Fruit fly (Drosophila melanogaster): ENCODE data around the gene CG12773.

The CG12773 gene

dm6 chrX:1357501-1357900, 3.7 kb upstream of the CG12773 start, which contains the start of gene png:
png (minus strand) TSS chrX:1357601.
- TF ChIP-seq pad (GFP tag; optimal IDR thresholded peaks at IDR 0.05) (peak; percentile 16), ovo (GFP tag; optimal IDR thresholded peaks at IDR 0.05) (no peak), Mnt (GFP tag; optimal IDR thresholded peaks at IDR 0.05) (no peak)

dm6 chrX:1349255-1349654, 4.5 kb downstream of the CG12773 start, which contains the start of gene MTPAP:
MTPAP (minus strand) TSS chrX:1349357.
- TF ChIP-seq Crg-1 (GFP tag; optimal IDR thresholded peaks at IDR 0.05) (no peak), Mnt (GFP tag; optimal IDR thresholded peaks at IDR 0.05) (peak; percentile 74), cic (GFP tag; optimal IDR thresholded peaks at IDR 0.05) (no peak), CG11617 (GFP tag; optimal IDR thresholded peaks at IDR 0.05) (peak; percentile 30), CG1620 (GFP tag; optimal IDR thresholded peaks at IDR 0.05) (no peak), CG7101 (tag; optimal IDR thresholded peaks at IDR 0.05) (no peak), CG7045 (GFP tag; optimal IDR thresholded peaks at IDR 0.05) (no peak), kay (GFP tag; ENCODE audit: borderline replicate concordance) (no peak), CG12768 (GFP tag; optimal IDR thresholded peaks at IDR 0.05) (no peak), Clk (GFP tag; optimal IDR thresholded peaks at IDR 0.05) (no peak), toe (GFP tag; optimal IDR thresholded peaks at IDR 0.05) (no peak), CG5204 (GFP tag; optimal IDR thresholded peaks at IDR 0.05) (no peak), bab1 (GFP tag; optimal IDR thresholded peaks at IDR 0.05) (peak; percentile 59), CG33017 (tag; optimal IDR thresholded peaks at IDR 0.05) (no peak), ovo (GFP tag; optimal IDR thresholded peaks at IDR 0.05) (no peak), CG14711 (tag; optimal IDR thresholded peaks at IDR 0.05) (no peak), cnc (optimal IDR thresholded peaks at IDR 0.05) (no peak), Hr96 (GFP tag; optimal IDR thresholded peaks at IDR 0.05) (no peak), pad (GFP tag; optimal IDR thresholded peaks at IDR 0.05) (no peak), tj (GFP tag; optimal IDR thresholded peaks at IDR 0.05) (peak; percentile 23)

- TF ChIP-seq CG11617 (GFP tag; optimal IDR thresholded peaks at IDR 0.05) (no peak), Mnt (GFP tag; optimal IDR thresholded peaks at IDR 0.05) (peak; percentile 11), CG7101 (tag; optimal IDR thresholded peaks at IDR 0.05) (no peak), Hr96 (GFP tag; optimal IDR thresholded peaks at IDR 0.05) (no peak), CG1620 (GFP tag; optimal IDR thresholded peaks at IDR 0.05) (no peak)
Observed at dm6 chrX:1346833-1347232, 6.9 kb downstream of the CG12773 start.

- TF ChIP-seq CG5204 (GFP tag; optimal IDR thresholded peaks at IDR 0.05), result no peak
- TF ChIP-seq cic (GFP tag; optimal IDR thresholded peaks at IDR 0.05), result peak; percentile 1
- TF ChIP-seq Mnt (GFP tag; optimal IDR thresholded peaks at IDR 0.05), result peak; percentile 42
- peak; percentile 2 for TF ChIP-seq CG7101 (tag; optimal IDR thresholded peaks at IDR 0.05)
Observed at dm6 chrX:1346256-1346655, 7.5 kb downstream of the CG12773 start, which contains the start of gene Tsp2A. Tsp2A (plus strand) TSS chrX:1346553.

dm6 chrX:1341944-1342392, 11.8 kb downstream of the CG12773 start, which contains the start of gene Naa30A:
Naa30A (plus strand) TSS chrX:1342106.
- TF ChIP-seq CG7045 (GFP tag; optimal IDR thresholded peaks at IDR 0.05) (no peak), CG7101 (tag; optimal IDR thresholded peaks at IDR 0.05) (peak; percentile 7), cic (GFP tag; optimal IDR thresholded peaks at IDR 0.05) (peak; percentile 1), kay (GFP tag; ENCODE audit: borderline replicate concordance) (no peak), pad (GFP tag; optimal IDR thresholded peaks at IDR 0.05) (no peak), toe (GFP tag; optimal IDR thresholded peaks at IDR 0.05) (no peak), ovo (GFP tag; optimal IDR thresholded peaks at IDR 0.05) (no peak), CG11617 (GFP tag; optimal IDR thresholded peaks at IDR 0.05) (peak; percentile 11), tj (GFP tag; optimal IDR thresholded peaks at IDR 0.05) (peak; percentile 16), Mnt (GFP tag; optimal IDR thresholded peaks at IDR 0.05) (peak; percentile 59), CG33017 (tag; optimal IDR thresholded peaks at IDR 0.05) (no peak), bab1 (GFP tag; optimal IDR thresholded peaks at IDR 0.05) (peak; percentile 42)

- TF ChIP-seq ovo (GFP tag; optimal IDR thresholded peaks at IDR 0.05) (peak; percentile 74), CG7101 (tag; optimal IDR thresholded peaks at IDR 0.05) (no peak)
Observed at dm6 chrX:1341528-1341927, 12.3 kb downstream of the CG12773 start, which contains the start of gene CG11409. CG11409 (minus strand) TSS chrX:1341587.

- no peak for TF ChIP-seq cic (GFP tag; optimal IDR thresholded peaks at IDR 0.05)
Observed at dm6 chrX:1337998-1338397, 15.8 kb downstream of the CG12773 start.

dm6 chrX:1322214-1322613, 31.6 kb downstream of the CG12773 start, which contains the start of gene DAAM:
DAAM (minus strand) TSS chrX:1322362.
- TF ChIP-seq kay (GFP tag; ENCODE audit: borderline replicate concordance) (no peak), CG1620 (GFP tag; optimal IDR thresholded peaks at IDR 0.05) (peak; percentile 37), CG5204 (GFP tag; optimal IDR thresholded peaks at IDR 0.05) (no peak), CG7101 (tag; optimal IDR thresholded peaks at IDR 0.05) (peak; percentile 19), CG12768 (GFP tag; optimal IDR thresholded peaks at IDR 0.05) (no peak), bab1 (GFP tag; optimal IDR thresholded peaks at IDR 0.05) (peak; percentile 82), Hr96 (GFP tag; optimal IDR thresholded peaks at IDR 0.05) (no peak), toe (GFP tag; optimal IDR thresholded peaks at IDR 0.05) (no peak), ovo (GFP tag; optimal IDR thresholded peaks at IDR 0.05) (peak; percentile 75), pad (GFP tag; optimal IDR thresholded peaks at IDR 0.05) (peak; percentile 12), Clk (GFP tag; optimal IDR thresholded peaks at IDR 0.05) (no peak), Crg-1 (GFP tag; optimal IDR thresholded peaks at IDR 0.05) (peak; percentile 47), CG14711 (tag; optimal IDR thresholded peaks at IDR 0.05) (no peak), CG11617 (GFP tag; optimal IDR thresholded peaks at IDR 0.05) (no peak), cic (GFP tag; optimal IDR thresholded peaks at IDR 0.05) (no peak), Mnt (GFP tag; optimal IDR thresholded peaks at IDR 0.05) (no peak)
